Fruit fly (Drosophila melanogaster) whole organism, embryonic: ENCODE measurements around the gene Utx.
A peak's percentile ranks its signal among the peaks of the same experiment; 100 is the strongest.

Experiments used
- Ada2b ChIP-seq: fragments of 200-800 bp; sonication (Bioruptor generic); IDR thresholded peaks from 2 replicates; pipeline ENCODE4 v1.3.6; 2022; ENCODE audit warnings: missing biosample characterization, missing genetic modification characterization
- Aef1 ChIP-seq: fragments of 200-800 bp; sonication (Bioruptor generic); IDR thresholded peaks from 3 replicates; pipeline ENCODE4 v1.3.6; 2022; ENCODE audit warnings: missing biosample characterization, missing genetic modification characterization
- BtbVII ChIP-seq: fragments of 200-800 bp; sonication (Bioruptor generic); optimal IDR thresholded peaks from 3 replicates; lab custom pipeline; 2017; ENCODE audit warnings: missing biosample characterization, mild to moderate bottlenecking, missing genetic modification characterization
- CG1024 ChIP-seq: fragments of 200-800 bp; sonication (Bioruptor generic); IDR thresholded peaks from 2 replicates; pipeline ENCODE4 v1.3.6; 2022; ENCODE audit warnings: missing biosample characterization, missing genetic modification characterization
- CG10274 ChIP-seq: fragments of 200-800 bp; sonication (Bioruptor generic); optimal IDR thresholded peaks from 3 replicates; lab custom pipeline; 2017; ENCODE audit warnings: missing biosample characterization, mild to moderate bottlenecking, missing genetic modification characterization
- CG12659 ChIP-seq: fragments of 200-800 bp; sonication (Bioruptor generic); optimal IDR thresholded peaks from 3 replicates; lab custom pipeline; 2017; ENCODE audit warnings: mild to moderate bottlenecking, missing biosample characterization, missing genetic modification reagents, missing genetic modification characterization
- CG12769 ChIP-seq: fragments of 200-800 bp; sonication (Bioruptor generic); optimal IDR thresholded peaks from 2 replicates; lab custom pipeline; 2019; ENCODE audit warnings: missing biosample characterization, mild to moderate bottlenecking, missing genetic modification characterization, moderate library complexity
- CG13296 ChIP-seq: fragments of 200-800 bp; sonication (Bioruptor generic); optimal IDR thresholded peaks from 3 replicates; lab custom pipeline; 2018; ENCODE audit warnings: missing biosample characterization, mild to moderate bottlenecking, missing genetic modification characterization
- CG13894 ChIP-seq: fragments of 200-800 bp; sonication (Bioruptor generic); optimal IDR thresholded peaks from 3 replicates; lab custom pipeline; 2018; ENCODE audit warnings: missing biosample characterization, mild to moderate bottlenecking, missing genetic modification characterization, moderate library complexity
- CG15514 ChIP-seq: fragments of 200-800 bp; sonication (Bioruptor generic); optimal IDR thresholded peaks from 3 replicates; lab custom pipeline; 2017; ENCODE audit warnings: missing biosample characterization, missing genetic modification characterization, mild to moderate bottlenecking, moderate library complexity, missing genetic modification reagents
- CG17912 ChIP-seq: fragments of 200-800 bp; sonication (Bioruptor generic); optimal IDR thresholded peaks from 2 replicates; lab custom pipeline; 2018; ENCODE audit warnings: missing biosample characterization, mild to moderate bottlenecking, missing genetic modification characterization
- CG18476 ChIP-seq: fragments of 200-800 bp; sonication (Bioruptor generic); optimal IDR thresholded peaks from 2 replicates; lab custom pipeline; 2016; ENCODE audit warnings: missing biosample characterization, mild to moderate bottlenecking, missing genetic modification characterization
- CG3163 ChIP-seq: fragments of 200-800 bp; sonication (Bioruptor generic); optimal IDR thresholded peaks from 3 replicates; lab custom pipeline; 2016; ENCODE audit warnings: missing biosample characterization, missing genetic modification characterization
- CG32772 ChIP-seq: fragments of 200-800 bp; sonication (Bioruptor generic); IDR thresholded peaks from 2 replicates; pipeline ENCODE4 v1.3.6; 2022; ENCODE audit warnings: missing biosample characterization, missing genetic modification characterization
- CG34376 ChIP-seq: fragments of 200-800 bp; sonication (Bioruptor generic); optimal IDR thresholded peaks from 2 replicates; lab custom pipeline; 2018; ENCODE audit warnings: missing biosample characterization, mild to moderate bottlenecking, missing genetic modification characterization
- CG6683 ChIP-seq: fragments of 200-800 bp; sonication (Bioruptor generic); optimal IDR thresholded peaks from 2 replicates; lab custom pipeline; 2017; ENCODE audit warnings: missing biosample characterization, mild to moderate bottlenecking, missing genetic modification characterization, missing genetic modification reagents
- CG6854 ChIP-seq: fragments of 200-800 bp; sonication (Bioruptor generic); optimal IDR thresholded peaks from 3 replicates; lab custom pipeline; 2017; ENCODE audit warnings: missing biosample characterization, mild to moderate bottlenecking, missing genetic modification characterization
- CG7987 ChIP-seq: fragments of 200-800 bp; sonication (Bioruptor generic); optimal IDR thresholded peaks from 2 replicates; lab custom pipeline; 2018; ENCODE audit warnings: missing biosample characterization, mild to moderate bottlenecking, missing genetic modification characterization, moderate library complexity
- CG8089 ChIP-seq: fragments of 200-800 bp; sonication (Bioruptor generic); optimal IDR thresholded peaks from 3 replicates; lab custom pipeline; 2016; ENCODE audit warnings: missing biosample characterization, missing genetic modification characterization
- CG9932 ChIP-seq: fragments of 200-800 bp; sonication (Bioruptor generic); IDR thresholded peaks from 2 replicates; pipeline ENCODE4 v1.3.6; 2022; ENCODE audit warnings: missing biosample characterization, missing genetic modification characterization
- Dbx ChIP-seq: fragments of 200-800 bp; sonication (Bioruptor generic); IDR thresholded peaks from 3 replicates; pipeline ENCODE4 v1.3.6; 2022; ENCODE audit warnings: missing biosample characterization, missing genetic modification characterization
- Ets97D ChIP-seq: fragments of 200-800 bp; sonication (Bioruptor generic); optimal IDR thresholded peaks from 3 replicates; lab custom pipeline; 2016; ENCODE audit warnings: missing biosample characterization, missing genetic modification characterization
- Hr78 ChIP-seq, 2 experiments: fragments of 200-800 bp in 1 of 2; fragments of >200 bp in 1 of 2; sonication (Bioruptor generic) in 1 of 2; optimal IDR thresholded peaks; 2 replicates each; lab custom pipeline; 2017 to 2019; ENCODE audit warnings: missing biosample characterization in 2 of 2, missing genetic modification characterization in 2 of 2, mild to moderate bottlenecking in 1 of 2, moderate library complexity in 1 of 2
- MBD-R2 ChIP-seq: fragments of 200-800 bp; sonication (Bioruptor generic); IDR thresholded peaks from 2 replicates; pipeline ENCODE4 v1.3.6; 2022; ENCODE audit warnings: missing biosample characterization, missing genetic modification characterization
- MESR4 ChIP-seq: fragments of 200-800 bp; sonication (Bioruptor generic); optimal IDR thresholded peaks from 2 replicates; lab custom pipeline; 2018; ENCODE audit warnings: missing biosample characterization, mild to moderate bottlenecking, missing genetic modification characterization, moderate library complexity
- MTF-1 ChIP-seq: fragments of 200-800 bp; sonication (Bioruptor generic); optimal IDR thresholded peaks from 2 replicates; lab custom pipeline; 2018; ENCODE audit warnings: missing biosample characterization, mild to moderate bottlenecking, missing genetic modification characterization, borderline replicate concordance
- Med ChIP-seq: fragments of 200-800 bp; sonication (Bioruptor generic); peaks from one replicate; lab custom pipeline; 2016; ENCODE audit warnings: missing biosample characterization, missing genetic modification characterization, mild to moderate bottlenecking, inconsistent platforms, moderate library complexity
- NFAT ChIP-seq: fragments of 200-800 bp; sonication (Bioruptor generic); IDR thresholded peaks from 2 replicates; pipeline ENCODE4 v1.3.6; 2022; ENCODE audit warnings: missing biosample characterization, missing genetic modification characterization
- bbx ChIP-seq: fragments of 200-800 bp; sonication (Bioruptor generic); IDR thresholded peaks from 2 replicates; pipeline ENCODE4 v1.3.6; 2022; ENCODE audit warnings: missing biosample characterization, missing genetic modification characterization; ENCODE audit not compliant: partially characterized antibody
- bigmax ChIP-seq: fragments of 200-800 bp; sonication (Bioruptor generic); optimal IDR thresholded peaks from 2 replicates; lab custom pipeline; 2018; ENCODE audit warnings: missing biosample characterization, mild to moderate bottlenecking, missing genetic modification characterization
- br ChIP-seq: fragments of >200 bp; optimal IDR thresholded peaks from 2 replicates; lab custom pipeline; 2017
- dpn ChIP-seq, 2 experiments: fragments of 200-800 bp; sonication (Bioruptor generic); optimal IDR thresholded peaks; 3 replicates each; lab custom pipeline; 2016; ENCODE audit warnings: missing biosample characterization in 2 of 2, missing genetic modification characterization in 2 of 2
- fd64A ChIP-seq: fragments of 200-800 bp; sonication (Bioruptor generic); optimal IDR thresholded peaks from 3 replicates; lab custom pipeline; 2018; ENCODE audit warnings: missing biosample characterization, mild to moderate bottlenecking, missing genetic modification characterization
- fru ChIP-seq: fragments of >200 bp; optimal IDR thresholded peaks from 2 replicates; lab custom pipeline; 2017
- ftz-f1 ChIP-seq: fragments of 200-800 bp; sonication (Bioruptor generic); optimal IDR thresholded peaks from 2 replicates; lab custom pipeline; 2016; ENCODE audit warnings: missing biosample characterization, missing genetic modification characterization
- gro ChIP-seq: fragments of 200-800 bp; sonication (Bioruptor generic); optimal IDR thresholded peaks from 2 replicates; lab custom pipeline; 2016; ENCODE audit warnings: missing biosample characterization, missing genetic modification characterization
- gsb ChIP-seq: fragments of 200-800 bp; sonication (Bioruptor generic); IDR thresholded peaks from 2 replicates; pipeline ENCODE4 v1.3.6; 2022; ENCODE audit warnings: missing biosample characterization, missing genetic modification characterization
- hkb ChIP-seq, 2 experiments: fragments of 200-800 bp in 1 of 2; fragments of >200 bp in 1 of 2; sonication (Bioruptor generic) in 1 of 2; IDR thresholded peaks in 1 of 2; optimal IDR thresholded peaks in 1 of 2; 2 replicates each; pipeline versions ENCODE4 v1.3.6 to Lab custom; 2017 to 2022; ENCODE audit warnings: missing biosample characterization in 1 of 2, missing genetic modification characterization in 1 of 2
- mirr ChIP-seq: fragments of 200-800 bp; sonication (Bioruptor generic); optimal IDR thresholded peaks from 3 replicates; lab custom pipeline; 2018; ENCODE audit warnings: missing biosample characterization, mild to moderate bottlenecking, missing genetic modification characterization
- mld ChIP-seq: fragments of 200-800 bp; sonication (Bioruptor generic); IDR thresholded peaks from 3 replicates; pipeline ENCODE4 v1.3.6; 2022; ENCODE audit warnings: missing biosample characterization, missing genetic modification characterization; ENCODE audit not compliant: partially characterized antibody
- pho ChIP-seq: fragments of 200-800 bp; sonication (Bioruptor generic); optimal IDR thresholded peaks from 2 replicates; lab custom pipeline; 2016; ENCODE audit warnings: missing biosample characterization, missing genetic modification characterization
- pzg ChIP-seq: fragments of 200-800 bp; sonication (Bioruptor generic); optimal IDR thresholded peaks from 3 replicates; lab custom pipeline; 2018; ENCODE audit warnings: missing biosample characterization, mild to moderate bottlenecking, missing genetic modification characterization, moderate library complexity
- salm ChIP-seq: fragments of 200-800 bp; sonication (Bioruptor generic); optimal IDR thresholded peaks from 2 replicates; lab custom pipeline; 2018; ENCODE audit warnings: missing biosample characterization, mild to moderate bottlenecking, missing genetic modification characterization
- sc ChIP-seq, 3 experiments: fragments of >200 bp in 2 of 3; fragments of 200-800 bp in 1 of 3; sonication (Bioruptor generic) in 1 of 3; optimal IDR thresholded peaks; 2 replicates in 2 of 3; 3 replicates in 1 of 3; lab custom pipeline; 2017; ENCODE audit warnings: mild to moderate bottlenecking in 1 of 3, missing biosample characterization in 1 of 3, missing genetic modification characterization in 1 of 3, missing genetic modification reagents in 1 of 3
- sens ChIP-seq: fragments of 200-800 bp; sonication (Bioruptor generic); peaks from one replicate; lab custom pipeline; 2016; ENCODE audit warnings: missing biosample characterization, missing genetic modification characterization
- so ChIP-seq: fragments of 200-800 bp; sonication (Bioruptor generic); IDR thresholded peaks from 3 replicates; pipeline ENCODE4 v1.3.6; 2022; ENCODE audit warnings: missing biosample characterization, missing genetic modification characterization
- sug ChIP-seq: fragments of 200-800 bp; optimal IDR thresholded peaks from 2 replicates; lab custom pipeline; 2019; ENCODE audit warnings: missing biosample characterization, mild to moderate bottlenecking, missing genetic modification characterization, moderate library complexity
- tll ChIP-seq, 2 experiments: fragments of 200-800 bp in 1 of 2; fragments of >200 bp in 1 of 2; sonication (Bioruptor generic) in 1 of 2; optimal IDR thresholded peaks; 2 replicates each; lab custom pipeline; 2017 to 2019; ENCODE audit warnings: missing biosample characterization in 2 of 2, missing genetic modification characterization in 2 of 2, mild to moderate bottlenecking in 1 of 2, moderate library complexity in 1 of 2
- vvl ChIP-seq: fragments of 200-800 bp; sonication (Bioruptor generic); IDR thresholded peaks from 2 replicates; pipeline ENCODE4 v1.3.6; 2022; ENCODE audit warnings: missing biosample characterization, missing genetic modification characterization

Gene Utx

DNA sequence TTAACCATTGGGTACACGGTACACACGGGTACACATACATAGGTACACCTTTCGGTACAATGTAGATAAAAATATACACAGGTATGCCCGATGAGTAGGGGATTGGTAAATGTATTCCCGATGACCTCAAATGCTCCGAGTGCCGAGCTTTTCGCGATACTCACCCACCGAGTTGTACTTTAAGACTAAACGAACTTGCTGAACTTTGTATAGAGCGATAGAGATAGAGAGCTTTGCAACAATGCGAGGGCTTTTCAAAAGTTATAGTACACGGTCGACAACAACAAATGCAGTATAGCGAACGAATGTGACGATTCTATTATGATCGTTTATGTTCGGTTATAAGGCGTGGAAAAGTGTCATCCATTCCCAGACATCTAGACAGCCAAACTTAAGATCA is 43.0 kb upstream of the Utx start (continued):
- TF ChIP-seq BtbVII (GFP tag; lab: Kevin White, UChicago) (peak; percentile 59), Ada2b (GFP tag; lab: Robert Waterston, UW) (no peak), fru (lab: Kevin White, UChicago) (no peak), sug (tag; lab: Kevin White, UChicago) (peak; percentile 38), Hr78 (GFP tag; optimal IDR thresholded peaks at IDR 0.05; lab: Kevin White, UChicago) (peak in 1 of 2 experiments; percentile 97), dpn (GFP tag; optimal IDR thresholded peaks at IDR 0.05; lab: Kevin White, UChicago) (no peak), CG13894 (peak; percentile 84), vvl (GFP tag; lab: Robert Waterston, UW) (peak; percentile 23; the same call in 1 of the 2 replicates), CG34376 (peak; percentile 91), CG3163 (GFP tag; lab: Kevin White, UChicago) (peak; percentile 15), pho (GFP tag; lab: Kevin White, UChicago) (peak; percentile 24), CG7987 (GFP tag; lab: Kevin White, UChicago) (peak; percentile 10), CG12659 (GFP tag; lab: Kevin White, UChicago) (peak; percentile 13), salm (no peak), bbx (GFP tag; lab: Robert Waterston, UW) (no peak; the same call in 1 of the 2 replicates), bigmax (peak; percentile 25), sens (GFP tag; lab: Kevin White, UChicago) (peak; percentile 20), Ets97D (GFP tag; lab: Kevin White, UChicago) (no peak), MESR4 (GFP tag; lab: Kevin White, UChicago) (peak; percentile 7), MTF-1 (GFP tag; lab: Kevin White, UChicago) (peak; percentile 15), tll (GFP tag; optimal IDR thresholded peaks at IDR 0.05; lab: Kevin White, UChicago) (no peak), ftz-f1 (peak; percentile 80), Aef1 (GFP tag; lab: Robert Waterston, UW) (peak; percentile 60; the same call in 2 of the 3 replicates), mirr (GFP tag; lab: Kevin White, UChicago) (peak; percentile 91), mld (GFP tag; lab: Robert Waterston, UW) (no peak), Dbx (GFP tag; lab: Robert Waterston, UW) (peak; percentile 28; the same call in 1 of the 3 replicates), CG9932 (no peak), CG17912 (peak; percentile 23), CG10274 (GFP tag; lab: Kevin White, UChicago) (peak; percentile 91), CG6683 (GFP tag; lab: Kevin White, UChicago) (no peak), so (peak; percentile 58; the same call in 1 of the 3 replicates), CG15514 (GFP tag; lab: Kevin White, UChicago) (peak; percentile 49), gsb (no peak), CG8089 (no peak), CG32772 (GFP tag; lab: Robert Waterston, UW) (no peak), sc (optimal IDR thresholded peaks at IDR 0.05; lab: Kevin White, UChicago) (no peak), sc (GFP tag; optimal IDR thresholded peaks at IDR 0.05; lab: Kevin White, UChicago) (no peak), CG6854 (peak; percentile 8), gro (peak; percentile 11), CG12769 (tag; lab: Kevin White, UChicago) (peak; percentile 98), MBD-R2 (GFP tag; lab: Robert Waterston, UW) (peak; percentile 25; the same call in 1 of the 2 replicates), NFAT (GFP tag; lab: Robert Waterston, UW) (peak; percentile 3; the same call in 1 of the 2 replicates), hkb (optimal IDR thresholded peaks at IDR 0.05; lab: Kevin White, UChicago) (no peak), hkb (GFP tag; IDR thresholded peaks at IDR 0.05; lab: Robert Waterston, UW) (peak; percentile 30; the same call in 1 of the 2 replicates), fd64A (GFP tag; lab: Kevin White, UChicago) (no peak), Med (GFP tag; lab: Kevin White, UChicago) (peak; percentile 80), pzg (GFP tag; lab: Kevin White, UChicago) (peak; percentile 18), CG18476 (no peak), CG1024 (GFP tag; lab: Robert Waterston, UW) (no peak), br (no peak), CG13296 (GFP tag; lab: Kevin White, UChicago) (peak; percentile 48)
